Worm (Caenorhabditis elegans): ENCODE measurements around the gene gcy-27.

gcy-27 gene

DNA sequence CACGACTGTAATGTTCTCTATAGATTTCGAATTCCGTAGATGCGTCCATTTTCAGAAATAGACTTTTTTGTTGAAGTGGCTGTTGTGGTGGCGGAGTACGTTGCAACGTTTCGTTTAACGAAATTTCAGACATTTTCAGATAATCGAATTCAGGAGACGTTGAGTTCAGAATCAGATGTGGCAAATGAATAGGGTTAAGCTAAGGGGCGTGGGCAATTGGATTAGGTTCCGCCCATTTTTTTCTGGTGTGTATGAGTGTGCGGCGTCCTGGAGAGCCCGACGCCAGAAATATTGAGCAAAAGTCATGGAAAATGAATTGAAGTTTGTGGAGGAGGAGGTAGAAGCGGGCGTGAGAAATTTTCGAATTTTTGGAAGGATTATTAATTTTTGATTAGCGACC, 23.1 kb downstream of the gcy-27 start:
- TF ChIP-seq cog-1 (tag; optimal IDR thresholded peaks at IDR 0.05): no peak
- no peak for TF ChIP-seq klf-2 (GFP tag; conservative IDR thresholded peaks at IDR 0.05)
- no peak for TF ChIP-seq ztf-23 (GFP tag; IDR thresholded peaks at IDR 0.05)

DNA sequence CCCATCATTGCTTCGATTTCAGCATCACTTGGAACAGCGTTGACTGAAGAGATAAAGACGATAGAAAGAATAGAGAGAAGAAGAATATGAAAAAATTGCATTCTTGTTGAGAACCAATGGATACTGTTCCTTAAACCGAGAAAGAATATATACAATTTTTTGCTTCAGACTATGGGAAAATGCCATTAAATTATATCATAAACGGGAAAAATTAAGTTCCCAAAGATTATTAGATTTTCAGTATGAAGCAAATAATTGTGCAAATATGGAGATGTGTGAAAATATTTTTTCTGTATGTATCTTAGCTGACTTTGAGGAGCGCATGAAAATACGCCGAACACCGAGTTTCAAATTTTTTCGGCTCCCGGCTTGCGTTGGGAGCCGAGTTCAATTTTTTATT, 29.0 kb downstream of the gcy-27 start, which contains the start of gene T02D1.9:
TSS of gene T02D1.9 (minus strand) at position 101 of the 400 bp plus-strand sequence.
- TF ChIP-seq klf-2 (GFP tag; conservative IDR thresholded peaks at IDR 0.05) (no peak), flt-1 (GFP tag; IDR thresholded peaks at IDR 0.05) (no peak)

DNA sequence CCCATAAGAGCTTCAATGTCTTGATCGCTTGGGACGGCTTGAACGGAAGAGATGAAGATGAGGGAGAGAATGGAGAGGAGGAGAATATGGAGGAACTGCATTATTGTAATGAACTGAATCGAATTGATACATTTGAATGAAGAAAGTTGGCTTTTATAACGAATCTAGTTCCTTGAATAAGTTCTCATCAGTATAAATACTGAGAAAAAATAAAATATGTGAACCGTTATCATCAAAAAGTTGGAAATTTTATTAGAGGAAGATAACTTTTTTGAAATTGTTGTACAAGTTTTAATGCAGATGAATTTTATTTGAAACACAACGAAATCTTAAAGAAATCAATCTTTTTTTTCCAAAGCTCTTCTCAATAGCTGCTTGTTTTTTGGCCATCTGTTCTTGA, 29.4 kb downstream of the gcy-27 start, which contains the start of gene T02D1.7:
TSS of gene T02D1.7 (minus strand) at position 101 of the 400 bp plus-strand sequence.
- no peak for TF ChIP-seq med-1 (GFP tag; optimal IDR thresholded peaks at IDR 0.05; ENCODE audit: insufficient read depth)
- TF ChIP-seq flt-1 (GFP tag; IDR thresholded peaks at IDR 0.05): no peak
- no peak for TF ChIP-seq klf-2 (GFP tag; conservative IDR thresholded peaks at IDR 0.05)
- no peak for TF ChIP-seq cog-1 (tag; optimal IDR thresholded peaks at IDR 0.05)
- TF ChIP-seq ztf-29 (GFP tag; IDR thresholded peaks at IDR 0.05): no peak
- no peak for TF ChIP-seq ztf-23 (GFP tag; IDR thresholded peaks at IDR 0.05)

DNA sequence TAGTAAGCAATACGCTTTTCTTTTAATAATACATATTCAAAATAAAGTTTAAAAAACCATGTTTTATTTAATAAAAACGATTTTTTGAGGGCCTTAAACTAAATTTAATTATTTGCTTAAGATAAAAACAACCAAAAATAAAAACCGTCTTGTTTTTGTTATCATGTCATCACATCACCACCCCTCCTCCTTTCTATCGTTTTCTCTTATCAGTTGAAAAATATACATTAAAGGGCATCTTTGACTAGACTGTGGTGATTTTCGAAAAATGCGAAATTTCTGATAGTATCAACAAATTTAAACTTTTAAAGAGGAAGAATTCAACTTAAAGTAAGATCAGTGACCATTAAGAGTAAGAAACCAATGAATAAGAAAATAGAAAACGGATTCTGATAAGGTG, 30.3 kb downstream of the gcy-27 start:
- TF ChIP-seq flt-1 (GFP tag; IDR thresholded peaks at IDR 0.05) (no peak), cog-1 (tag; optimal IDR thresholded peaks at IDR 0.05) (no peak), ztf-23 (GFP tag; IDR thresholded peaks at IDR 0.05) (no peak), ref-1 (GFP tag; conservative IDR thresholded peaks at IDR 0.05) (no peak), tab-1 (GFP tag; IDR thresholded peaks at IDR 0.05) (no peak), ztf-29 (GFP tag; IDR thresholded peaks at IDR 0.05) (no peak), med-1 (GFP tag; optimal IDR thresholded peaks at IDR 0.05; ENCODE audit: insufficient read depth) (no peak), T22C8.4 (GFP tag; IDR thresholded peaks at IDR 0.05) (no peak), klf-2 (GFP tag; conservative IDR thresholded peaks at IDR 0.05) (no peak)

DNA sequence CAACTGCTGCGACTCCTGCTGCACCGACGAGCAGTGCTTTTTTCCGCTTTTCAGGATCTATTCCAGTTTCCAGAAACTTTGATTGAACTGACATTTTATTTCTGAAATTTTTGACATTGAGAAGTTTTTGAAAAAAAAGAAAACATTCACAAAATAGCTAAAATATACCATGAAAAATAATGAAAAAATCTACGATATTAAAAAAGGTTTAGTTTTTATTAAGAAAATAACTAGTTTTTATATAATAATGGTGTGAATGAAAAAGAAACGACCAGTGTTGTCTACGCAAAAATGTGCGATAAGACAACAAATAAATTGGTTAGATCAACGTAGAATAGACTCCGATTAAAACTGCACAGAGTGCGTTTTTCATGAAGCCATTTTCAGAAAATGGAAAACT, 30.9 kb downstream of the gcy-27 start, which contains the start of gene pmp-4:
TSS of gene pmp-4 (minus strand) at position 101 of the 400 bp plus-strand sequence.
- TF ChIP-seq med-1 (GFP tag; optimal IDR thresholded peaks at IDR 0.05; ENCODE audit: insufficient read depth) (no peak), klf-2 (GFP tag; conservative IDR thresholded peaks at IDR 0.05) (no peak), ztf-29 (GFP tag; IDR thresholded peaks at IDR 0.05) (no peak), ref-1 (GFP tag; conservative IDR thresholded peaks at IDR 0.05) (no peak), cog-1 (tag; optimal IDR thresholded peaks at IDR 0.05) (no peak), flt-1 (GFP tag; IDR thresholded peaks at IDR 0.05) (no peak), tab-1 (GFP tag; IDR thresholded peaks at IDR 0.05) (no peak), ztf-23 (GFP tag; IDR thresholded peaks at IDR 0.05) (no peak), T22C8.4 (GFP tag; IDR thresholded peaks at IDR 0.05) (no peak)

DNA sequence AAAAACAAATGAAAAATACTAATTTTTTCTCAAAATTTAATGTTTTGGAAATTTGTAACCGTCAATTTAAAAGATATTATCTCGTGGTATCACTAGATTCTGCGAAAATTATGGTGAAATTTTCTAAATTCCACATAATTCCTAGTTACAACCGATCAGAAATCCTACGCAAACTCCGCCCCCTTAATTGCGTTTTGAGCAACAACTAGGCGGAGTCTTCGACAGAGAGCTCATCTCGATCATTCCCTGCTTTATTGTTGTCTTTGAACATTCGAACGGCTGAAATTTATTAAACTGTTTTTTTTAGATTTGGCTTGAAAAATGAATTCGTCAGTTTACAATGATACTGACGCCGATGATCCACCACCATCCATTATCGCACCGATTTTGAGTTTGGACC, 37.0 kb downstream of the gcy-27 start, which contains the start of gene T02D1.4:
TSS of gene T02D1.4 (plus strand) at position 301 of the 400 bp plus-strand sequence.
- no peak for TF ChIP-seq klf-2 (GFP tag; conservative IDR thresholded peaks at IDR 0.05)
- TF ChIP-seq flt-1 (GFP tag; IDR thresholded peaks at IDR 0.05): no peak
- no peak for TF ChIP-seq cog-1 (tag; optimal IDR thresholded peaks at IDR 0.05)
- no peak for TF ChIP-seq med-1 (GFP tag; optimal IDR thresholded peaks at IDR 0.05; ENCODE audit: insufficient read depth)
- no peak for TF ChIP-seq ref-1 (GFP tag; conservative IDR thresholded peaks at IDR 0.05)
- no peak for TF ChIP-seq ztf-29 (GFP tag; IDR thresholded peaks at IDR 0.05)
- no peak for TF ChIP-seq ztf-23 (GFP tag; IDR thresholded peaks at IDR 0.05)
- TF ChIP-seq T22C8.4 (GFP tag; IDR thresholded peaks at IDR 0.05): no peak
- no peak for TF ChIP-seq tab-1 (GFP tag; IDR thresholded peaks at IDR 0.05)

DNA sequence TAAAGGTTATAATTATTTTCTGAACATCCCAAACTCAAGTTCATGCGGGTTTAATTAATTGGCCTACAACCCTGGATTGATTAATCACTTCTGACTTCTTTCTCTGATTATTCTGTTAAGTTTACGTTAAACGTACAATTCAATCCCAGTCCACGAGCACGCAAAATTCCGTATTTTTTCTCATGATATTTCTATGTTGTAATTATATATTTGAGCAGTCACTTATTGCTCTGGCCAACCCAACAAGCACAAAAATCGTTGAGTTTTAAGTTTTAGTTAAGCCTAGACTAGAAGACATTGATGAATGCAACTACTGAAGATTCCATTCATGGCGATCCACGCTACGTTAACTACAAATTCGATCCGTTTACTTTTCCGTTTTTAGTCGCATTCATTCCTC, 40.5 kb downstream of the gcy-27 start, which contains the start of gene sru-15:
TSS of gene sru-15 (plus strand) at position 301 of the 400 bp plus-strand sequence.
- TF ChIP-seq ztf-23 (GFP tag; IDR thresholded peaks at IDR 0.05): no peak

DNA sequence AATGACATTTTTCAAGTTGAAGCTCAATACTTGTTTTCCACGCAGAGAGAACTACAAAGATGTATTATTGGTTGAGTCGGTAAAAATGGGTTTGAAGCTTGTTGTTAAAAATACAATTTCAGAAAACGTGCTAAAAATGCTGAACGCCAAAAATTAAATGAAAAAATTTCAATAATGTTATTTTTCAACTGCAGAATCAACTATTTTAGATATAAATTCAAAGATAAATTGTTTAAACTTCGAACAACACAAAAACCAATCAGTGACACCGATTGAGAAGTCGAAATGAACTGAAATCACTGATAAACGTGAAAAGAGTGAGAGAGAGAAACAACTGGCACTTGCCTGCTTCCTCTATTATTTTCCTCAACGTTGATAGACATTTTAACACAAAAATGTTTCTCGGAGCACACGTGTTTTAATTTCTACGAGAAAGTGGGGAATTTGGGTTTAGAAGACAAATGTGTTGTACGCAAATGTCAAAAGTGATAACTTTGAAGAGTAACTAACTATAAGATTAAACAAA, 48.9 kb downstream of the gcy-27 start, which contains the start of gene T02D1.8:
TSS of gene T02D1.8 (minus strand) at position 51 of the 526 bp plus-strand sequence.
- TF ChIP-seq ref-1 (GFP tag; conservative IDR thresholded peaks at IDR 0.05) (no peak), ztf-23 (GFP tag; IDR thresholded peaks at IDR 0.05) (no peak)

DNA sequence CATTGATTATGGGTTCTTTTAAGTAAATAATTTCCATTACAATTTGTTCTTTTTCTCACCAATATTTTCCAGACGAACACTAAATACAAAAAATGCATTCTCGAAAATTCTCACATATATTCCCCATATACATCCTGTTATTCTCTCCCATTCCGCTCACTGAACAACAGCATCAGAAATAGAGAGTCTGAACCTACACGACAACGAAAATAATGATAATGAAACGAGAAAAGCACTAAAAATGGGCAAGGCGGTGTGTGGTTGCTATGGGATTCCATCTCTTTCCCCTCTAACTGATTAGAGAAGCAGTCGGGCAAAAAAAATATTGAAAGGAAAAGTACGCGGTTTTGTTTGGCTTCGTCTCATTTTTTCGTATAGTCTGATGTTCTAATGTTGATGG, 53.4 kb downstream of the gcy-27 start, which contains the start of gene C30H6.12:
TSS of gene C30H6.12 (plus strand) at position 301 of the 400 bp plus-strand sequence.
- no peak for TF ChIP-seq ref-1 (GFP tag; conservative IDR thresholded peaks at IDR 0.05)
- TF ChIP-seq cog-1 (tag; optimal IDR thresholded peaks at IDR 0.05): no peak
- TF ChIP-seq T22C8.4 (GFP tag; IDR thresholded peaks at IDR 0.05): no peak
- TF ChIP-seq ztf-29 (GFP tag; IDR thresholded peaks at IDR 0.05): no peak
